Worm (Caenorhabditis elegans) whole organism, L3 larva: Measurements from ENCODE around the gene skpo-3.

ENCODE experiments used
- ceh-16 ChIP-seq: sonication (generic microtip); optimal IDR thresholded peaks from 2 replicates; lab custom pipeline; 2017; ENCODE audit warnings: missing biosample characterization, missing genetic modification characterization
- mdl-1 ChIP-seq: fragments of 150-350 bp; optimal IDR thresholded peaks from 2 replicates; lab custom pipeline; 2014; ENCODE audit warnings: missing biosample characterization, missing genetic modification characterization
- nhr-11 ChIP-seq: fragments of 150-350 bp; optimal IDR thresholded peaks from 2 replicates; lab custom pipeline; 2014; ENCODE audit warnings: missing biosample characterization, missing genetic modification characterization
- nhr-237 ChIP-seq: fragments of 150-350 bp; optimal IDR thresholded peaks from 2 replicates; lab custom pipeline; 2014; ENCODE audit warnings: missing biosample characterization, missing genetic modification characterization
- nhr-76 ChIP-seq: fragments of 150-350 bp; sonication (generic microtip); optimal IDR thresholded peaks from 5 replicates; lab custom pipeline; 2014; ENCODE audit warnings: missing biosample characterization, missing genetic modification characterization
- pqm-1 ChIP-seq: fragments of 150-350 bp; optimal IDR thresholded peaks from 2 replicates; lab custom pipeline; 2017; ENCODE audit warnings: missing biosample characterization, missing genetic modification characterization, inconsistent platforms
- unc-62 ChIP-seq: fragments of 150-350 bp; sonication (generic microtip); optimal IDR thresholded peaks from 4 replicates; lab custom pipeline; 2014; ENCODE audit warnings: missing biosample characterization, missing genetic modification reagents, missing genetic modification characterization

- TF ChIP-seq nhr-11 (no peak), ceh-16 (tag; lab: Kevin White, UChicago) (no peak), unc-62 (no peak), nhr-237 (no peak), nhr-76 (tag; lab: Kevin White, UChicago) (no peak), mdl-1 (tag; lab: Kevin White, UChicago) (no peak), pqm-1 (tag; lab: Kevin White, UChicago) (no peak)
These were observed 21.6 kb upstream of the skpo-3 start for ce11 chrII:7224074-7224473.
